Worm (Caenorhabditis elegans): ENCODE measurements around the gene H40L08.3.
A peak's percentile ranks its signal among the peaks of the same experiment; 100 is the strongest.

H40L08.3 gene

DNA sequence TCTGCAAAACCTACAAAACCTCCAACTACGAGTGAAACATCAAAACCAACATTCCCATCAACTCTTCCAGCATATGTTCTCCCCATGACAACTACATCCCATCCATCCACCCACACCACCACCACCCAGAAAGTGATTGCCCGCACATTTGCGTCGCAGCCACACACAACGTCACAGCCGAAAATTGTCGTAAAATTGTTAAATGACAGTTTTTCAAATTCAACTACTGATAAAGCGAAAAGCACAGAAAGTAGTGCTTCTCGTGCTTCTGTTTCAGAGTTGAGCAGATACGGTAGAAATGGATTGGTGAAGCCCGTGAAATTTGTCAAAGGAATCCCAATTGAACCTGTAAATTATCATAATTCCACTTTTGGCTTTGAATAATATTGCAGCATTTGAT is 11.9 kb upstream of the H40L08.3 start:
- TF ChIP-seq scrt-1 (GFP tag; IDR thresholded peaks at IDR 0.05) = no peak
- no peak for TF ChIP-seq aly-1 (tag; optimal IDR thresholded peaks at IDR 0.05)
- no peak for TF ChIP-seq tbx-37 (GFP tag; conservative IDR thresholded peaks at IDR 0.05)
- no peak for TF ChIP-seq ceh-13 (GFP tag; optimal IDR thresholded peaks at IDR 0.05)
- TF ChIP-seq tbx-11 (GFP tag; IDR thresholded peaks at IDR 0.05) = no peak
- TF ChIP-seq pes-1 (GFP tag; IDR thresholded peaks at IDR 0.05) = no peak
- TF ChIP-seq hnd-1 (tag; optimal IDR thresholded peaks at IDR 0.05) = no peak
- TF ChIP-seq ama-1 (optimal IDR thresholded peaks at IDR 0.05) = no peak
- no peak for TF ChIP-seq sea-1 (GFP tag; conservative IDR thresholded peaks at IDR 0.05)
- TF ChIP-seq ceh-36 (tag; optimal IDR thresholded peaks at IDR 0.05) = no peak

DNA sequence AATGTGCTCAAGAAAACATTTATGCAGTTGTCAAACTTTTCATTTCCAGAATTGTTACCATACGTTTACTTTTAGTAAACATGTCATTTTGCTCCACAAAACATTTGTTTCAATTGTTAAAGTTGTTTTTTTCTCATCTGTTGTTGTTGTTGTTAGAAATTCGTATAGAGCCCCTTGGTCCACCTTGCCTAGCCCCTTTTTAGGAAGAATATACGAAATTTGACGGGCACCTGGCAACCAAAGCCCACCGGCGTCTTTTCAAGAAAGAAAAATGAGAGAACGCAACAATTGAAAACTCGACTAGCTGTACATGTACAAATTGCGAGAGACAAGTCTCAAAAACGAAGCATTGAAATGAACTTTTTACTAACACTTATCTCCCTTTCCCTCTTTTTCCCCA is 8.5 kb upstream of the H40L08.3 start, which contains the start of gene F09B12.5:
TSS of gene F09B12.5 (plus strand) at position 301 of the 400 bp plus-strand sequence.
- TF ChIP-seq ceh-13 (GFP tag; optimal IDR thresholded peaks at IDR 0.05) (no peak), scrt-1 (GFP tag; IDR thresholded peaks at IDR 0.05) (no peak), ceh-36 (tag; optimal IDR thresholded peaks at IDR 0.05) (no peak), tra-4 (tag; optimal IDR thresholded peaks at IDR 0.05) (no peak), tbx-37 (GFP tag; conservative IDR thresholded peaks at IDR 0.05) (no peak), aly-1 (tag; optimal IDR thresholded peaks at IDR 0.05) (no peak), hmg-4 (GFP tag; optimal IDR thresholded peaks at IDR 0.05) (no peak), F13C5.2 (tag; optimal IDR thresholded peaks at IDR 0.05) (no peak), B0310.2 (tag; optimal IDR thresholded peaks at IDR 0.05) (no peak), sea-1 (GFP tag; conservative IDR thresholded peaks at IDR 0.05) (no peak), ets-7 (tag; optimal IDR thresholded peaks at IDR 0.05) (no peak), flt-1 (GFP tag; IDR thresholded peaks at IDR 0.05) (no peak), pes-1 (GFP tag; IDR thresholded peaks at IDR 0.05) (no peak), hmbx-1 (tag; optimal IDR thresholded peaks at IDR 0.05) (no peak), hnd-1 (tag; optimal IDR thresholded peaks at IDR 0.05) (no peak)

DNA sequence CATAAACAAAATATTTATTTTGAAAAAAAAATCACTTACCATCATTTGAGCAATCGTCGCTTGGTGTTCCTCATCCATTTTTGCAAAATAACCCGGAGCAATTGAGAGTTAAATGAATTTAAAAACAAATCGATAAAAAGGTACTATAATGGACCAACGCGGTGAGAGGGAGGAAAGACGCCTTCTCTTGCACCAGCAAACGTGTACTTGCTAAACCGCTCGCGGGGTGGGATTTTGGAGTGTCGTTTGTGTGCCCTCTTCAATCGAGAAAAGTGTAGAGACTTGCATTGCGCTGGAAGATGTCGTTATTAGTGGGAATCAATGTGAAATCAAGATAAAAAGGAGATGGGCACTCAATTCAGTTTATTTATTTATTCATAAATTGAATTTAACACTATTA is 7.9 kb upstream of the H40L08.3 start, which contains the start of gene H40L08.1:
TSS of gene H40L08.1 (minus strand) at position 292 of the 400 bp plus-strand sequence.
- TF ChIP-seq tra-4 (tag; optimal IDR thresholded peaks at IDR 0.05) (no peak), tbx-37 (GFP tag; conservative IDR thresholded peaks at IDR 0.05) (0 out of 2 replicates have a peak, but pooled peaks have one; percentile 13)

DNA sequence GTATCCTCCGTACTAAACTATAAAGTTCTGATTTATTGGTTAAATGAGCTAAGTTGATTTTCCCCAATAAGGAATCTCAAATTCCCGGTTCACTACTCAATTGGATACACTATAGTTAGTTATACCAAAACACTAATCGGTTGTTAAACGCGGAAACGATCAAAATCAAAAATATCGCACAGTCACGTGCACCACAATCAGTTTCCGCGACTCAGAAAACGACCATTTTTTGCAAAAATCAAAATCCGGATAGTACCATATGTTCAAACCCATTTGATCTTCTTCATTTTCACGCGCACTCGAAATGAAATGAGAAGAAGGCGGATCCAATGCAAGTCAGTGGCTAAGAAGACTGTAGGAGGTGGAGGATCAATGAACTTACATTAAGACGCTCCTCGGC is 5.6 kb upstream of the H40L08.3 start:
- TF ChIP-seq B0310.2 (tag; optimal IDR thresholded peaks at IDR 0.05) (no peak), tbx-37 (GFP tag; conservative IDR thresholded peaks at IDR 0.05) (no peak), ama-1 (optimal IDR thresholded peaks at IDR 0.05) (no peak), tbx-11 (GFP tag; IDR thresholded peaks at IDR 0.05) (no peak), ets-7 (tag; optimal IDR thresholded peaks at IDR 0.05) (no peak), ceh-13 (GFP tag; optimal IDR thresholded peaks at IDR 0.05) (no peak), aly-1 (tag; optimal IDR thresholded peaks at IDR 0.05) (no peak), hmg-4 (GFP tag; optimal IDR thresholded peaks at IDR 0.05) (no peak), flt-1 (GFP tag; IDR thresholded peaks at IDR 0.05) (no peak), F13C5.2 (tag; optimal IDR thresholded peaks at IDR 0.05) (no peak), sea-1 (GFP tag; conservative IDR thresholded peaks at IDR 0.05) (no peak), scrt-1 (GFP tag; IDR thresholded peaks at IDR 0.05) (no peak), ceh-36 (tag; optimal IDR thresholded peaks at IDR 0.05) (no peak), pes-1 (GFP tag; IDR thresholded peaks at IDR 0.05) (no peak), tra-4 (tag; optimal IDR thresholded peaks at IDR 0.05) (no peak)

DNA sequence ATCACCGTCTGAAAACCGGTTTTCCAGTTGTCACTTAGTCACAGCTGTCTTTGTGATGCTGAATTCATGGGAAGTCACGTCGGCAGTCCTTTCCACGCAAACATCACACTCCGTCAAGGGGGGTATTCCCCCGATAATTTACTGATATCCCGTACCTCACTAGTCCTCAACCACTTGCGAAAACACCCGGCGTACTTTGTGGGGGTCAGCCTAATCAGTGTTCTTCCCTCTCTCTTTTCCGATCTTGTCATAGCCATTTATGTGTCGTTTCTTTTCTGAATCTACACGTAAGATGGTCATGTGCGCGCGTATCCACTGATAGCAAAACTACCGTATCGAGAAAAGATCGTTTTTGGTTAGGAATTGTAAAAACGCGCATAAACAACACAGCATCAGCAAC is 3.5 kb upstream of the H40L08.3 start:
- TF ChIP-seq ceh-13 (GFP tag; optimal IDR thresholded peaks at IDR 0.05) = no peak
- TF ChIP-seq tbx-37 (GFP tag; conservative IDR thresholded peaks at IDR 0.05) = no peak
- no peak for TF ChIP-seq sea-1 (GFP tag; conservative IDR thresholded peaks at IDR 0.05)
- no peak for TF ChIP-seq pes-1 (GFP tag; IDR thresholded peaks at IDR 0.05)
- TF ChIP-seq ama-1 (optimal IDR thresholded peaks at IDR 0.05) = no peak
- no peak for TF ChIP-seq B0310.2 (tag; optimal IDR thresholded peaks at IDR 0.05)
- TF ChIP-seq hnd-1 (tag; optimal IDR thresholded peaks at IDR 0.05) = no peak
- no peak for TF ChIP-seq hmbx-1 (tag; optimal IDR thresholded peaks at IDR 0.05)

DNA sequence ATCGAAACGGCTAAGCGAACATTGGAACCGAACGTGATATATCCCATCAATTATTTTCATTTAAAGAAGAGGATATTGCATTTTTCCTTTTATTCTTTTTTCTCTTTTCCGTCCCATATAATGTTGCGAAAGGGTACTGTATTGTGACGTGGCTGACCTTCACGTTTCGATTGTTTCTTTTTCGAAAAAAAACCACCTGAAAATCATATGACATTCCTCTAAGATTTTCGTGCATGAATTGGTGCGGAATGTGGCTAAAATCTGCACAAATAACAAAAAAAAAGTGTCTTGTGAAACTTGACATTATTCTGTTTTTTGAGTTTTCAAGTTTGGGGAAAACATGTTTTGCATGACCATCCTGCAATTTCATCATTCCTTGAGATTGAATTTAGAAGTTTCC is 2.4 kb upstream of the H40L08.3 start:
- no peak for TF ChIP-seq ets-7 (tag; optimal IDR thresholded peaks at IDR 0.05)
- TF ChIP-seq scrt-1 (GFP tag; IDR thresholded peaks at IDR 0.05) = no peak

DNA sequence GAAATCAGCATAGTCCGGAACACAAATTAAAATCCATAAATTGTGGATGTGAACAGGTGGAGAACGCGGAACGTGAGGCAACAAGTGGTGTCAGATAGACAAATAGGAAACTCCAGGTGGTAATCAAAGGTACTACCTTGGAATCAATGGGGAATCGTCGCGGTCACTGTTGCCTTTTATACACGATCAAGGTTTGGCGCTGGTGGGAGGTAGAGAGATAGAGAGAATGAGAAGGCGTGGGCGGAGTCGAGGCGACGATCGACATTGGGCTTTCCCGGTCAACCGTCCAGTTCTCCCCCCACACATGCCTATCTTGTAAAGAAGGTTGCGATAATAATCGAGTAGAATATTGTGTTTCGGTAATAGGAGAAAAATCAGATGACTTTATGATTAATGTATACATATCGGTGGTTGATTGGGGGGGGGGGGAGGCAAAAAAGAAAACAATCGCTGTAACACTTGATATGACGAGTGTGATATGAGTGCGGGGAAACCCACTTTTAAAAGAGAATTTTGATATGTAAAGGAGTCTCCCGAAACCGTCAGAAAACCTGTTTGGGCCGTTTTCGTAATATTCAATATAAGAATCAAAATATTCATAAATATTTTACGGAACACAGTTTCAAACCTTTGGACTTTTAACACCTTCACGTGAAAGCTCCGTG is 1.8 kb upstream of the H40L08.3 start, which contains the start of the genes H40L08.8, H40L08.2 and H40L08.7:
TSS of gene H40L08.8 (minus strand) at position 37 of the 665 bp plus-strand sequence.
TSS of gene H40L08.2 (minus strand) at position 148 of the 665 bp plus-strand sequence.
TSS of gene H40L08.7 (minus strand) at position 148 of the 665 bp plus-strand sequence.
- TF ChIP-seq B0310.2 (tag; optimal IDR thresholded peaks at IDR 0.05) (no peak), aly-1 (tag; optimal IDR thresholded peaks at IDR 0.05) (no peak), tbx-37 (GFP tag; conservative IDR thresholded peaks at IDR 0.05) (no peak), tra-4 (tag; optimal IDR thresholded peaks at IDR 0.05) (no peak), ama-1 (optimal IDR thresholded peaks at IDR 0.05) (no peak), hnd-1 (tag; optimal IDR thresholded peaks at IDR 0.05) (no peak), ets-7 (tag; optimal IDR thresholded peaks at IDR 0.05) (no peak), flt-1 (GFP tag; IDR thresholded peaks at IDR 0.05) (no peak)

DNA sequence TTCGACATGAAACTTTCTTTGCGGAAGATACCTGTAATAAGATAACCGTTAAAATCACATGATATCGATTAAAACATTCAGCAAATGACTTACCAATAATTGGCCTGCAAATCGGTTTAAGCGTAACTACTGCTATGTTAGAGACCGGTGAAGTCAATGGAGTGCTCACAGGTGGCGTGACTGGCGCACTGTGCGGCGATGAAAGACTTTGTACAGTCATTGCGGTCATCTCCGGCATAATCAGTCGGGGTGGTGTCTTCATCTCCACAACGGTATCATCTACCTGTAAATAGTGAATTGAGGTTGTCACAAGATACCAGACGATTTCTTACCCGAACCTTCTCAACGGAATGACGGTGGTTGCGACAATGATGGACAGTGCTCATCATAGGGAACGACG is 1.0 kb upstream of the H40L08.3 start:
- TF ChIP-seq ceh-36 (tag; optimal IDR thresholded peaks at IDR 0.05) = no peak
- no peak for TF ChIP-seq ama-1 (optimal IDR thresholded peaks at IDR 0.05)
- no peak for TF ChIP-seq tra-4 (tag; optimal IDR thresholded peaks at IDR 0.05)
- no peak for TF ChIP-seq F13C5.2 (tag; optimal IDR thresholded peaks at IDR 0.05)
- TF ChIP-seq scrt-1 (GFP tag; IDR thresholded peaks at IDR 0.05) = no peak
- TF ChIP-seq flt-1 (GFP tag; IDR thresholded peaks at IDR 0.05) = no peak
- TF ChIP-seq ets-7 (tag; optimal IDR thresholded peaks at IDR 0.05) = no peak
- no peak for TF ChIP-seq tbx-37 (GFP tag; conservative IDR thresholded peaks at IDR 0.05)

Measured in whole organism, early embryonic.